Fruit fly (Drosophila melanogaster): ENCODE measurements around the gene Fhos.

Gene Fhos

DNA sequence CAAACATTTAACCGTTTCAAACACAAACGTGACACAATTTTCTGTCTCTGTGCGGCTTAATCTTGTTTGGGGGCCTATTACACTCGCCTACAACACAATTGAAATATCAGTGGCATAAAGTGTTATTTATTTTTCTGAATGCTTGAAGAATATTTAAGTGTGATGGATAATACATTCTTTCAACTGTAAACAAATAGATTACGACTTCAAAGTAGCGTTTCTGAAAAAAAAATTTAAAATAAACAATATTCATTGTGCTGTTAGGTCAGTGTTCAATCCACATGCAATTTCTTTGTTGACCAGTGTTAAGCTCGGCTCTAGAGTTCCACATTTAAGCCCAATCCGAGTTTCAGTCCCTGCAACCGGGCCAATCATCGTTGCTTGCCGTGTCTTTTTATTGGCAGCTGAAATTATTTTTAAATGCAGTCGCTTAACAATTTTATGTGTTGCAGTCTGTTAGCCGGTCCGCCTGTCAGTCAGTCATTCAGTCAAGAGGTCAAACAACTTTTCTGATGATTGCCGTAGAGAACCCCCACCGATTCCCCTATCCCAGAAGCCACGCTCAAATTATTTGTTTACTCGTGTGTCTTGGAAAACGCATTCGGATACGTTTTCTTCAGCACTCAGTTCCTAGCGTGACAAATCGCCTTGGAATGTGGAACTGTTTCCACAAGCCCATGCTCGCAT is 19.7 kb downstream of the Fhos start (continued):
- peak; percentile 71 for TF ChIP-seq CG12769 (tag; optimal IDR thresholded peaks at IDR 0.05)
- TF ChIP-seq trh (GFP tag; optimal IDR thresholded peaks at IDR 0.05): peak; percentile 35

DNA sequence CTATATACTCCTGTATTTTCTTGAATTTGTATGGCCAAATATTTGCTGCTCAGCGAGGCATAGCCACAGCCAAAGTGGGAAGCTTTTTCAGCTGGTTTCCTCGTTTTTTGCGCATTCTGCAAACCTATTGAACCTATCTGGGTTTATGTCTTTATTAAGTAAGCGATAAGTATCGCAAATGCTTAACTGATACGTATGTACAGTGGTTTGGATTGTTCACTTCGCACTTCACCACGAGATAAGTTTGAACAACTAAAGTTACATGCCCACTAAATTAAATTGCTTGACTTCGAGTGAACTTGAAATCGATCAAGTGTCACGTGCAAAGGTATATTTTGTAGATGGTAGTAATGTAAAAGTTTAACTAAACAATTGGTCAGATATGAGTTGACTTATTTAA is 20.3 kb downstream of the Fhos start:
- TF ChIP-seq bbx (GFP tag; IDR thresholded peaks at IDR 0.05; ENCODE audit: partially characterized antibody) (no peak), CG30020 (tag; optimal IDR thresholded peaks at IDR 0.05) (no peak), grn (GFP tag; optimal IDR thresholded peaks at IDR 0.05) (peak; percentile 14), exex (tag; optimal IDR thresholded peaks at IDR 0.05) (peak; percentile 58), CG3281 (GFP tag; optimal IDR thresholded peaks at IDR 0.05) (no peak), ATbp (GFP tag; optimal IDR thresholded peaks at IDR 0.05) (no peak), mirr (GFP tag; optimal IDR thresholded peaks at IDR 0.05) (peak; percentile 9), Aef1 (GFP tag; IDR thresholded peaks at IDR 0.05) (no peak), sd (tag; optimal IDR thresholded peaks at IDR 0.05) (peak; percentile 29), sug (tag; optimal IDR thresholded peaks at IDR 0.05) (peak; percentile 20)

- TF ChIP-seq CG8944 (GFP tag; optimal IDR thresholded peaks at IDR 0.05) (no peak), Med (GFP tag) (peak; percentile 15), CG13894 (tag; optimal IDR thresholded peaks at IDR 0.05) (no peak), CG10462 (GFP tag; optimal IDR thresholded peaks at IDR 0.05) (no peak), gem (tag; optimal IDR thresholded peaks at IDR 0.05) (no peak), wek (GFP tag; optimal IDR thresholded peaks at IDR 0.05) (no peak), esg (GFP tag; conservative IDR thresholded peaks at IDR 0.05) (no peak), CG8478 (optimal IDR thresholded peaks at IDR 0.05) (no peak), CG2116 (GFP tag; optimal IDR thresholded peaks at IDR 0.05) (no peak), CG15514 (GFP tag; optimal IDR thresholded peaks at IDR 0.05) (no peak), CG12219 (GFP tag; optimal IDR thresholded peaks at IDR 0.05) (no peak), CG11456 (GFP tag; IDR thresholded peaks at IDR 0.05) (no peak), onecut (GFP tag; IDR thresholded peaks at IDR 0.05) (no peak), fd102C (GFP tag; optimal IDR thresholded peaks at IDR 0.05) (no peak), exex (tag; optimal IDR thresholded peaks at IDR 0.05) (no peak), nom (GFP tag; optimal IDR thresholded peaks at IDR 0.05) (peak; percentile 86), Meics (GFP tag; optimal IDR thresholded peaks at IDR 0.05) (no peak)
Observed at dm6 chr3L:8774974-8775731, 21.7 kb downstream of the Fhos start.

DNA sequence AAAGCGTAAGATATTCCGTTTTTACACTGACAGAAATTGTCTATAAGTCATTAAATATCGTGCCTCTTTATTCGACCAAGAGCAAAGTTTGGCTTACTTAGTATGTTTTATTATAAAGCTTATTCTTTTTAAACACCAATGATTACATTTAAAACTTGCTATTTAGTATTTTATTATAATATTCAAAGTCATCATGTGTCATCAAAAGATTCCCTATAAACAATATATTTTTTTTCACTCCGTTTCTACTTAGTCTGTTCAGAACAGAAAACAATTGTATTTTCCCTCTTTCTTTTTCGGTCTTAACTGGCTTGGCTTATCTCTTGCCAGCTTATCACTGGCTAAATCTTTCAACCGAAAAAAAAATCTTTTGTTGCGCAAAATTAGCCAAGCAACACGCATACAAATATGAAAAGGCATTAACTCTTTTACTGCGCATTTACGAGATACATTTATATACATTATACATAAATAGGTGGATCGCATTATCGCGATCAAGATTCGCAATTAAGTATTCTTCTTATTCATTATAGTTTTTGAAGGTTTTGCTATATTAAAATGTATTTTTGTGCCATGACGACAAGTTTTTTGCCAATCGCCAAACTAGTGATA is 24.0 kb downstream of the Fhos start:
- TF ChIP-seq exex (tag; optimal IDR thresholded peaks at IDR 0.05) (peak; percentile 59), ems (GFP tag; optimal IDR thresholded peaks at IDR 0.05) (no peak), az2 (GFP tag; optimal IDR thresholded peaks at IDR 0.05) (no peak)

DNA sequence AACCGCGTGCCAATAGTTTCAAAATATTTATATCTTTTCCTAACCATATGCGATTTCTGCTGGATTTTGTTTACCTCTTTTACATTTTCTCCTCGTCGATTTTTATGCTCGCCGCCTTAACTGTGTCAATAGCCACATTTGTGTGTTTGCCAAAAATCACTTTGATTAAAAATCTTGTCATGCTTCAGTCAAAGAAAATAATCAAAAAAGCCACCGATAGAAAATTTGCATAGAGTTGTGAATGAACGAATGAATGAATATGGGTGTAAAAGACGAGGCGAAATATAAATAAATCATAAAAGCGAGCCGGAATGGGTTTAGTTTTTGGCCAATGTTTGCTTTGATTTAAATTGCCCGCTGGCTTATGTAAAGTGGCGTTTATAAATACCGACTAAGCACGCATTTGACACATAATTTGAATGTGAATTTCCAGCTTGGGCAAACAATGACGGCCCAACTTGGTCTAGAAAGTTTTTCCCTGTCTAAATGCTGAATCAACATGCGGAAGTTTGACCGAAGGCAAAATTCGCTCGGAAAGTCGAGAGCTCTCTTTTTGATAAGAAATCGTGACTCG is 27.4 kb downstream of the Fhos start:
- TF ChIP-seq chinmo (GFP tag; IDR thresholded peaks at IDR 0.05; ENCODE audit: partially characterized antibody) (0 out of 4 replicates have a peak, but pooled peaks have one; percentile 57), Med (GFP tag) (peak; percentile 72), CG7271 (tag; optimal IDR thresholded peaks at IDR 0.05) (no peak), insv (GFP tag; optimal IDR thresholded peaks at IDR 0.05) (no peak), stc (GFP tag; IDR thresholded peaks at IDR 0.05) (no peak), vvl (GFP tag; IDR thresholded peaks at IDR 0.05) (peak; percentile 61; the same call in 1 of the 2 replicates), sens (GFP tag) (peak; percentile 38), oc (tag; optimal IDR thresholded peaks at IDR 0.05) (peak; percentile 32)

Data from whole organism, embryonic.